Fruit fly (Drosophila melanogaster) whole organism, embryonic: ENCODE measurements around the gene CG31077.

Experiments used
- Abd-B ChIP-seq: fragments of 200-800 bp; sonication (Bioruptor generic); optimal IDR thresholded peaks from 2 replicates; lab custom pipeline; 2018; ENCODE audit warnings: missing biosample characterization, mild to moderate bottlenecking, missing genetic modification characterization, moderate library complexity
- Bdp1 ChIP-seq: fragments of 200-800 bp; sonication (Bioruptor generic); optimal IDR thresholded peaks from 3 replicates; lab custom pipeline; 2016; ENCODE audit warnings: missing biosample characterization, missing genetic modification characterization
- BtbVII ChIP-seq: fragments of 200-800 bp; sonication (Bioruptor generic); optimal IDR thresholded peaks from 3 replicates; lab custom pipeline; 2017; ENCODE audit warnings: missing biosample characterization, mild to moderate bottlenecking, missing genetic modification characterization
- CG10267 ChIP-seq: fragments of 200-800 bp; sonication (Bioruptor generic); optimal IDR thresholded peaks from 2 replicates; lab custom pipeline; 2018; ENCODE audit warnings: missing biosample characterization, mild to moderate bottlenecking, missing genetic modification characterization, moderate library complexity
- CG10431 ChIP-seq: fragments of 200-800 bp; sonication (Bioruptor generic); optimal IDR thresholded peaks from 3 replicates; lab custom pipeline; 2018; ENCODE audit warnings: missing biosample characterization, mild to moderate bottlenecking, missing genetic modification characterization
- CG10462 ChIP-seq: fragments of 200-800 bp; sonication (Bioruptor generic); optimal IDR thresholded peaks from 2 replicates; lab custom pipeline; 2016; ENCODE audit warnings: missing biosample characterization, missing genetic modification characterization
- CG11247 ChIP-seq: fragments of 200-800 bp; sonication (Bioruptor generic); IDR thresholded peaks from 2 replicates; pipeline ENCODE4 v1.3.6; 2022; ENCODE audit warnings: missing biosample characterization, missing genetic modification characterization
- CG12155 ChIP-seq: fragments of 200-800 bp; sonication (Bioruptor generic); optimal IDR thresholded peaks from 3 replicates; lab custom pipeline; 2016; ENCODE audit warnings: missing biosample characterization, missing genetic modification characterization
- CG12236 ChIP-seq: fragments of 200-800 bp; sonication (Bioruptor generic); optimal IDR thresholded peaks from 2 replicates; lab custom pipeline; 2016; ENCODE audit warnings: missing biosample characterization, missing genetic modification characterization
- CG12769 ChIP-seq: fragments of 200-800 bp; sonication (Bioruptor generic); optimal IDR thresholded peaks from 2 replicates; lab custom pipeline; 2019; ENCODE audit warnings: missing biosample characterization, mild to moderate bottlenecking, missing genetic modification characterization, moderate library complexity
- CG13624 ChIP-seq: fragments of 200-800 bp; sonication (Bioruptor generic); optimal IDR thresholded peaks from 2 replicates; lab custom pipeline; 2016; ENCODE audit warnings: missing biosample characterization, missing genetic modification characterization
- CG14441 ChIP-seq: fragments of 200-800 bp; sonication (Bioruptor generic); IDR thresholded peaks from 2 replicates; pipeline ENCODE4 v1.3.6; 2022; ENCODE audit warnings: missing biosample characterization, missing genetic modification characterization
- CG17385 ChIP-seq: fragments of 200-800 bp; sonication (Bioruptor generic); optimal IDR thresholded peaks from 3 replicates; lab custom pipeline; 2018; ENCODE audit warnings: missing biosample characterization, mild to moderate bottlenecking, missing genetic modification characterization
- CG18262 ChIP-seq: fragments of 200-800 bp; optimal IDR thresholded peaks from 3 replicates; lab custom pipeline; 2019; ENCODE audit warnings: missing biosample characterization, mild to moderate bottlenecking, missing genetic modification characterization, moderate library complexity
- CG18476 ChIP-seq: fragments of 200-800 bp; sonication (Bioruptor generic); optimal IDR thresholded peaks from 2 replicates; lab custom pipeline; 2016; ENCODE audit warnings: missing biosample characterization, mild to moderate bottlenecking, missing genetic modification characterization
- CG2678 ChIP-seq: fragments of 200-800 bp; sonication (Bioruptor generic); optimal IDR thresholded peaks from 3 replicates; lab custom pipeline; 2019; ENCODE audit warnings: missing biosample characterization, mild to moderate bottlenecking, missing genetic modification characterization, moderate library complexity
- CG2712 ChIP-seq: fragments of 200-800 bp; optimal IDR thresholded peaks from 3 replicates; lab custom pipeline; 2019; ENCODE audit warnings: missing biosample characterization, mild to moderate bottlenecking, missing genetic modification characterization, moderate library complexity
- CG3847 ChIP-seq: fragments of 200-800 bp; sonication (Bioruptor generic); IDR thresholded peaks from 2 replicates; pipeline ENCODE4 v1.3.6; 2022; ENCODE audit warnings: missing biosample characterization, missing genetic modification characterization
- CG3995 ChIP-seq: fragments of 200-800 bp; sonication (Bioruptor generic); optimal IDR thresholded peaks from 3 replicates; lab custom pipeline; 2016; ENCODE audit warnings: missing biosample characterization, missing genetic modification characterization
- CG6854 ChIP-seq: fragments of 200-800 bp; sonication (Bioruptor generic); optimal IDR thresholded peaks from 3 replicates; lab custom pipeline; 2017; ENCODE audit warnings: missing biosample characterization, mild to moderate bottlenecking, missing genetic modification characterization
- CG7357 ChIP-seq: fragments of 200-800 bp; sonication (Bioruptor generic); IDR thresholded peaks from 3 replicates; pipeline ENCODE4 v1.3.6; 2022; ENCODE audit warnings: missing biosample characterization, missing genetic modification characterization
- CG7839 ChIP-seq: fragments of 200-800 bp; sonication (Bioruptor generic); optimal IDR thresholded peaks from 3 replicates; lab custom pipeline; 2018; ENCODE audit warnings: missing biosample characterization, mild to moderate bottlenecking, missing genetic modification characterization, moderate library complexity
- CG8388 ChIP-seq: fragments of 200-800 bp; sonication (Bioruptor generic); optimal IDR thresholded peaks from 2 replicates; lab custom pipeline; 2019; ENCODE audit warnings: missing biosample characterization, mild to moderate bottlenecking, missing genetic modification characterization, moderate library complexity
- CG9797 ChIP-seq: fragments of 200-800 bp; sonication (Bioruptor generic); optimal IDR thresholded peaks from 3 replicates; lab custom pipeline; 2018; ENCODE audit warnings: missing biosample characterization, mild to moderate bottlenecking, missing genetic modification characterization
- Dp ChIP-seq: fragments of 200-800 bp; sonication (Bioruptor generic); optimal IDR thresholded peaks from 2 replicates; lab custom pipeline; 2018; ENCODE audit warnings: missing biosample characterization, mild to moderate bottlenecking, missing genetic modification characterization, moderate library complexity
- Eip74EF ChIP-seq, 2 experiments: fragments of 200-800 bp in 1 of 2; fragments of >200 bp in 1 of 2; sonication (Bioruptor generic) in 1 of 2; optimal IDR thresholded peaks; 2 replicates each; lab custom pipeline; 2017 to 2019; ENCODE audit warnings: missing biosample characterization in 2 of 2, missing genetic modification characterization in 2 of 2, mild to moderate bottlenecking in 1 of 2, moderate library complexity in 1 of 2
- Fer1 ChIP-seq: fragments of 200-800 bp; sonication (Bioruptor generic); optimal IDR thresholded peaks from 2 replicates; lab custom pipeline; 2017; ENCODE audit warnings: missing biosample characterization, mild to moderate bottlenecking, missing genetic modification characterization
- Fer2 ChIP-seq: fragments of 200-800 bp; sonication (Bioruptor generic); optimal IDR thresholded peaks from 2 replicates; lab custom pipeline; 2018; ENCODE audit warnings: missing biosample characterization, mild to moderate bottlenecking, missing genetic modification characterization, moderate library complexity
- H15 ChIP-seq: fragments of 200-800 bp; sonication (Bioruptor generic); IDR thresholded peaks from 3 replicates; pipeline ENCODE4 v1.3.6; 2022; ENCODE audit warnings: missing biosample characterization, missing genetic modification characterization
- HLH54F ChIP-seq: fragments of 200-800 bp; sonication (Bioruptor generic); optimal IDR thresholded peaks from 3 replicates; lab custom pipeline; 2016; ENCODE audit warnings: missing biosample characterization, missing genetic modification characterization
- Mad ChIP-seq: fragments of 200-800 bp; sonication (Bioruptor generic); optimal IDR thresholded peaks from 2 replicates; lab custom pipeline; 2016; ENCODE audit warnings: missing biosample characterization, missing genetic modification characterization
- Oaz ChIP-seq: fragments of 200-800 bp; sonication (Bioruptor generic); IDR thresholded peaks from 2 replicates; pipeline ENCODE4 v1.3.6; 2022; ENCODE audit warnings: missing biosample characterization, missing genetic modification characterization
- Oli ChIP-seq: fragments of 200-800 bp; sonication (Bioruptor generic); optimal IDR thresholded peaks from 2 replicates; lab custom pipeline; 2018; ENCODE audit warnings: missing biosample characterization, mild to moderate bottlenecking, missing genetic modification characterization, moderate library complexity
- Opbp ChIP-seq: fragments of 200-800 bp; sonication (Bioruptor generic); IDR thresholded peaks from 3 replicates; pipeline ENCODE4 v1.3.6; 2022; ENCODE audit warnings: missing biosample characterization, missing genetic modification characterization; ENCODE audit not compliant: partially characterized antibody
- Scr ChIP-seq: fragments of 200-800 bp; sonication (Bioruptor generic); IDR thresholded peaks from 2 replicates; pipeline ENCODE4 v1.3.6; 2022; ENCODE audit warnings: missing biosample characterization, missing genetic modification characterization; ENCODE audit not compliant: partially characterized antibody
- Xbp1 ChIP-seq: fragments of 200-800 bp; sonication (Bioruptor generic); optimal IDR thresholded peaks from 3 replicates; lab custom pipeline; 2016; ENCODE audit warnings: missing biosample characterization, mild to moderate bottlenecking, missing genetic modification characterization
- ab ChIP-seq: fragments of 200-800 bp; sonication (Bioruptor generic); optimal IDR thresholded peaks from 2 replicates; lab custom pipeline; 2016; ENCODE audit warnings: missing biosample characterization, missing genetic modification characterization
- caup ChIP-seq: fragments of 200-800 bp; sonication (Bioruptor generic); optimal IDR thresholded peaks from 3 replicates; lab custom pipeline; 2017; ENCODE audit warnings: missing biosample characterization, mild to moderate bottlenecking, missing genetic modification characterization, moderate library complexity; ENCODE audit not compliant: severe bottlenecking
- chinmo ChIP-seq: fragments of 200-800 bp; sonication (Bioruptor generic); IDR thresholded peaks from 4 replicates; pipeline ENCODE4 v1.3.6; 2022; ENCODE audit warnings: missing biosample characterization, missing genetic modification characterization; ENCODE audit not compliant: partially characterized antibody
- dmrt11E ChIP-seq: fragments of 200-800 bp; sonication (Bioruptor generic); optimal IDR thresholded peaks from 3 replicates; lab custom pipeline; 2018; ENCODE audit warnings: missing biosample characterization, mild to moderate bottlenecking, missing genetic modification characterization, moderate library complexity
- nau ChIP-seq: fragments of 200-800 bp; sonication (Bioruptor generic); optimal IDR thresholded peaks from 3 replicates; lab custom pipeline; 2017; ENCODE audit warnings: missing biosample characterization, mild to moderate bottlenecking, missing genetic modification characterization, missing genetic modification reagents
- otp ChIP-seq: fragments of 200-800 bp; sonication (Bioruptor generic); IDR thresholded peaks from 3 replicates; pipeline ENCODE4, ENCODE4 v1.3.6; 2022; ENCODE audit warnings: missing biosample characterization, missing genetic modification characterization
- pzg ChIP-seq: fragments of 200-800 bp; sonication (Bioruptor generic); optimal IDR thresholded peaks from 3 replicates; lab custom pipeline; 2018; ENCODE audit warnings: missing biosample characterization, mild to moderate bottlenecking, missing genetic modification characterization, moderate library complexity
- ro ChIP-seq: fragments of 200-800 bp; sonication (Bioruptor generic); IDR thresholded peaks from 2 replicates; pipeline ENCODE4 v1.3.6; 2022; ENCODE audit warnings: missing biosample characterization, missing genetic modification characterization
- stc ChIP-seq: fragments of 200-800 bp; sonication (Bioruptor generic); IDR thresholded peaks from 2 replicates; pipeline ENCODE4 v1.3.6; 2022; ENCODE audit warnings: missing biosample characterization, missing genetic modification characterization
- ttk ChIP-seq: fragments of 200-800 bp; sonication (Bioruptor generic); IDR thresholded peaks from 2 replicates; pipeline ENCODE4 v2.1.2; 2022; ENCODE audit warnings: missing biosample characterization, missing genetic modification characterization
- unpg ChIP-seq: fragments of 200-800 bp; sonication (Bioruptor generic); optimal IDR thresholded peaks from 3 replicates; lab custom pipeline; 2018; ENCODE audit warnings: missing biosample characterization, mild to moderate bottlenecking, missing genetic modification characterization, moderate library complexity
- wdn ChIP-seq: fragments of 200-800 bp; sonication (Bioruptor generic); IDR thresholded peaks from 2 replicates; pipeline ENCODE4 v1.3.6; 2022; ENCODE audit warnings: missing biosample characterization, missing genetic modification characterization

Gene CG31077

DNA sequence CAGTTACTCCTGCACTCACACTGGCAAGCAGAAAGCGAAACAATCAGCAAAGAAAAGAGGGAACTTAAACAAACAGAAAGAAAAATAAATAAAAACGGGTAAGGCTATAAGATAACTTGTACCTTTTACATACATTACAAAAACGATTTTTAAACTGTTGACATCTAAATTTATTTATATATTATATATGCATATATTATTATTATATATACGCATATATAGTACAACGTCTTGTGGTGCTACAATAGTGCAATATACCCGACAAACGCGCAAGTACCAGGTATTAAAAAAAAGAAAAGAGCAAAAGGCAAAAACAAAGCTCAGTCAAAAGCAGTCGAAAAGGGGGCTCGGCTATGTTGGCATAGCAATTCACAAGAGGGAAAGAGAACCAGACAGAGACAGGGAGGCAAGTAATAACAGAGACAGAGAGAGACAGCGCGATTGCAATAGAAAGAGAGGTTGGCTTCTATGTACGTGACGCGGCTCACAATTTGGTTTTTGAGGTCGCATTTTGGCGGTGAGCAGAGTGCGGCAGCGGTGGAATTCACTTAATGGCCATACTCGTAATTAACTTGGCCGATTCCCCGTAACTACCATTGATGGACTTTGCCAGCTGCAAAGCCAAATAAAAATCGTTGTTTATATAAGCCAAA, 45.4 kb upstream of the CG31077 start (continued):
- TF ChIP-seq ab (GFP tag; lab: Kevin White, UChicago) (no peak), BtbVII (GFP tag; lab: Kevin White, UChicago) (peak; percentile 38), unpg (GFP tag; lab: Kevin White, UChicago) (peak; percentile 73), CG10267 (tag; lab: Kevin White, UChicago) (peak; percentile 73), Opbp (GFP tag; lab: Robert Waterston, UW) (no peak), CG17385 (peak; percentile 67), chinmo (GFP tag; lab: Robert Waterston, UW) (peak; percentile 87; the same call in 3 of the 4 replicates), Abd-B (GFP tag; lab: Kevin White, UChicago) (peak; percentile 62), CG18476 (GFP tag; lab: Kevin White, UChicago) (peak; percentile 32), otp (peak; percentile 63; the same call in 1 of the 3 replicates), CG9797 (peak; percentile 11), Oli (tag; lab: Kevin White, UChicago) (peak; percentile 74), CG2678 (tag; lab: Kevin White, UChicago) (peak; percentile 85), Scr (no peak), ro (GFP tag; lab: Robert Waterston, UW) (peak; percentile 64), dmrt11E (tag; lab: Kevin White, UChicago) (peak; percentile 64), wdn (GFP tag; lab: Robert Waterston, UW) (peak; percentile 69), pzg (GFP tag; lab: Kevin White, UChicago) (no peak), caup (peak; percentile 66), HLH54F (GFP tag; lab: Kevin White, UChicago) (no peak), Fer2 (no peak), CG12769 (no peak), Xbp1 (GFP tag; lab: Kevin White, UChicago) (peak; percentile 74), nau (GFP tag; lab: Kevin White, UChicago) (peak; percentile 48), Oaz (GFP tag; lab: Robert Waterston, UW) (peak; percentile 54; the same call in 1 of the 2 replicates), CG3995 (GFP tag; lab: Kevin White, UChicago) (no peak), Bdp1 (GFP tag; lab: Kevin White, UChicago) (no peak), CG12236 (GFP tag; lab: Kevin White, UChicago) (no peak), CG18262 (tag; lab: Kevin White, UChicago) (peak; percentile 85), Dp (GFP tag; lab: Kevin White, UChicago) (no peak), CG8388 (GFP tag; lab: Kevin White, UChicago) (peak; percentile 72), ttk (peak; percentile 89), H15 (GFP tag; lab: Robert Waterston, UW) (peak; percentile 69; the same call in 2 of the 3 replicates), CG10462 (GFP tag; lab: Kevin White, UChicago) (peak; percentile 19), CG7357 (peak; percentile 31; the same call in 1 of the 3 replicates), CG11247 (GFP tag; lab: Robert Waterston, UW) (peak; percentile 63; the same call in 1 of the 2 replicates), CG3847 (GFP tag; lab: Robert Waterston, UW) (peak; percentile 50), CG7839 (peak; percentile 85), CG12155 (peak; percentile 49), CG10431 (GFP tag; lab: Kevin White, UChicago) (peak; percentile 6), CG6854 (GFP tag; lab: Kevin White, UChicago) (peak; percentile 29), Eip74EF (GFP tag; optimal IDR thresholded peaks at IDR 0.05; lab: Kevin White, UChicago) (peak in 1 of 2 experiments; percentile 61), CG14441 (peak; percentile 84), CG2712 (tag; lab: Kevin White, UChicago) (peak; percentile 89), Fer1 (GFP tag; lab: Kevin White, UChicago) (peak; percentile 61), Mad (no peak), CG13624 (GFP tag; lab: Kevin White, UChicago) (no peak), stc (GFP tag; lab: Robert Waterston, UW) (peak; percentile 88)
